Worm (Caenorhabditis elegans): ENCODE data around the gene his-37.

DNA sequence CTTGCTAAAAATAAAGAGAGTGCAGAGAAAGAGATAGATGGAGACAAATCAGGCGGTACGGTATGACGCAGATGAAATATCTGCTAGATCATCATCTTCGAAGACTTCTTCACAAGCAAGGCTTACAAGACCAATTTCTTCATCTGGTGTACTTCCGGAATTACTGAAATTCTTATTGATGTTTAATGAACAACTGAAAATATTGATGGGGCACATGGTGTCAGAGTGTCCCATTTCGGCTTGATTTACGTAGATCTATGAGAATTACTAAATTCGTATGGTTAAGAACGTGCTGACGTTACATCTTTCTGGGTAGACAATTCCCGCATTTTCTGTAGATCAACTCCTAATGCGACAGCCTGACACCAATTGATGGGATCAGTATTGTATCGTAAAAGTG is 9.8 kb downstream of the his-37 start:
- TF ChIP-seq W03F9.2 (tag; optimal IDR thresholded peaks at IDR 0.05) (no peak), him-1 (tag; optimal IDR thresholded peaks at IDR 0.05) (no peak)
